Fruit fly (Drosophila melanogaster) whole organism, wandering third instar larva: ENCODE measurements around the gene CG43703.

Experiments
- Abd-B ChIP-seq: fragments of >200 bp; optimal IDR thresholded peaks from 2 replicates; lab custom pipeline; 2017; ENCODE audit warnings: missing biosample characterization, missing genetic modification characterization
- CG9705 ChIP-seq: fragments of 200-800 bp; sonication (Bioruptor generic); optimal IDR thresholded peaks from 2 replicates; lab custom pipeline; 2018; ENCODE audit warnings: missing biosample characterization, mild to moderate bottlenecking, missing genetic modification characterization
- Dfd ChIP-seq: fragments of >200 bp; optimal IDR thresholded peaks from 2 replicates; lab custom pipeline; 2017; ENCODE audit warnings: missing biosample characterization, missing genetic modification characterization
- Myc ChIP-seq: fragments of >200 bp; optimal IDR thresholded peaks from 2 replicates; lab custom pipeline; 2017
- N ChIP-seq: fragments of >200 bp; optimal IDR thresholded peaks from 2 replicates; lab custom pipeline; 2018; ENCODE audit warnings: missing biosample characterization, missing external identifiers, missing genetic modification characterization
- br ChIP-seq: fragments of 200-800 bp; sonication (Bioruptor generic); optimal IDR thresholded peaks from 2 replicates; lab custom pipeline; 2016; ENCODE audit warnings: missing biosample characterization, missing genetic modification characterization
- fru ChIP-seq: fragments of 200-800 bp; sonication (Bioruptor generic); optimal IDR thresholded peaks from 3 replicates; lab custom pipeline; 2016; ENCODE audit warnings: missing biosample characterization, mild to moderate bottlenecking, missing genetic modification characterization
- h ChIP-seq: fragments of 200-800 bp; sonication (Bioruptor generic); optimal IDR thresholded peaks from 3 replicates; lab custom pipeline; 2016; ENCODE audit warnings: missing biosample characterization, mild to moderate bottlenecking, missing genetic modification characterization
- pan ChIP-seq: fragments of >200 bp; optimal IDR thresholded peaks from 2 replicates; lab custom pipeline; 2017
- psq ChIP-seq: fragments of 200-800 bp; sonication (Bioruptor generic); optimal IDR thresholded peaks from 3 replicates; lab custom pipeline; 2017; ENCODE audit warnings: missing biosample characterization, mild to moderate bottlenecking, missing genetic modification characterization, moderate library complexity
- sage ChIP-seq: fragments of 200-800 bp; sonication (Bioruptor generic); optimal IDR thresholded peaks from 2 replicates; lab custom pipeline; 2016; ENCODE audit warnings: missing biosample characterization, mild to moderate bottlenecking, missing genetic modification characterization
- usp ChIP-seq: fragments of >200 bp; optimal IDR thresholded peaks from 2 replicates; lab custom pipeline; 2017; ENCODE audit warnings: missing biosample characterization, missing genetic modification characterization

DNA sequence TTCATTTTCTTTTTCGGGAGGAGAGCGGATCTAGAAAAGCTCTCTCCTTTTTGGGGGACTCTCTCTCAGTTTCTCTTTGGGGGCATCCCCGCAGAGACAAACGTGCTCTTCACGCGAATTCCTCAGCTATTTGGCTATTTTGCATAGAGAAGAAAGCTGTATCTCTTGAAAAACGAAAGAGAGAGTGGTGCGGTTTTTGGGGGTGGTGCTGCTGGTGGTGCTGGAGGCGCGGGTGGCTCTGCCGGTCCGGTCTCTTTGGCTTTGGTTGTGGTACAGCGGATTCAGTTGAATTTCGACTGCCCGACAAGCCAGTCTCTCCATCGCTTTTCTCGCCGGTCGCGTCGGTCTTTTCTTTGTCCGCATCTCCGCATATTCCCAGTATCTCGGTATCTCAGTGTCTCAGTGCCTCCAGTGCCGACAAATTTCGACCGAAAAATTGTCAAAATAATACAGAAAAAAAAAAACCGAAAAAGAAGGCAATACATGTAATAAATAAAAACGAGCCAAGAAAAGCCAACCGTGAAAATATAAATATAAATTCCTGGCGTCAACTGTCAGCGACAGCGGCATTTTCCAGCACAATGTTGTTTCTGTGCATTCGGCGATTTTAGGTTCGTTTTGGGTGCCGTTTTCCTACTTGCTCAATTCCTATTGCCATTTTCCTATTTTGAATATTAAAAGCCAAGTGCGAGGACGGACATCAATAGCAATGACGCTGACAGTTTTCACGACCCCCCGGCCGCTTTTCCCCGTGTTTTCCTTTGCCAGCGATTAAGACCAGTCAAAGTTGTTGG, 34.9 kb upstream of the CG43703 start, which contains the start of gene CG10019:
- TF ChIP-seq psq (GFP tag; lab: Kevin White, UChicago) (no peak), CG9705 (GFP tag; lab: Kevin White, UChicago) (no peak), N (GFP tag; lab: Kevin White, UChicago) (no peak), sage (GFP tag; lab: Kevin White, UChicago) (no peak), br (GFP tag; lab: Kevin White, UChicago) (no peak), h (no peak), Myc (lab: Kevin White, UChicago) (no peak), pan (lab: Kevin White, UChicago) (no peak), usp (GFP tag; lab: Kevin White, UChicago) (no peak), Abd-B (GFP tag; lab: Kevin White, UChicago) (no peak), Dfd (GFP tag; lab: Kevin White, UChicago) (no peak), fru (no peak)
